Fruit fly (Drosophila melanogaster): ENCODE data around the gene CG7208.

CG7208 gene

dm6 chr3R:18199885-18200249, 14.4 kb upstream of the CG7208 start:
- TF ChIP-seq CG9705 (GFP tag; optimal IDR thresholded peaks at IDR 0.05) (no peak), Rel (GFP tag; optimal IDR thresholded peaks at IDR 0.05) (no peak), Rel (tag; optimal IDR thresholded peaks at IDR 0.05) (peak; percentile 80)

DNA sequence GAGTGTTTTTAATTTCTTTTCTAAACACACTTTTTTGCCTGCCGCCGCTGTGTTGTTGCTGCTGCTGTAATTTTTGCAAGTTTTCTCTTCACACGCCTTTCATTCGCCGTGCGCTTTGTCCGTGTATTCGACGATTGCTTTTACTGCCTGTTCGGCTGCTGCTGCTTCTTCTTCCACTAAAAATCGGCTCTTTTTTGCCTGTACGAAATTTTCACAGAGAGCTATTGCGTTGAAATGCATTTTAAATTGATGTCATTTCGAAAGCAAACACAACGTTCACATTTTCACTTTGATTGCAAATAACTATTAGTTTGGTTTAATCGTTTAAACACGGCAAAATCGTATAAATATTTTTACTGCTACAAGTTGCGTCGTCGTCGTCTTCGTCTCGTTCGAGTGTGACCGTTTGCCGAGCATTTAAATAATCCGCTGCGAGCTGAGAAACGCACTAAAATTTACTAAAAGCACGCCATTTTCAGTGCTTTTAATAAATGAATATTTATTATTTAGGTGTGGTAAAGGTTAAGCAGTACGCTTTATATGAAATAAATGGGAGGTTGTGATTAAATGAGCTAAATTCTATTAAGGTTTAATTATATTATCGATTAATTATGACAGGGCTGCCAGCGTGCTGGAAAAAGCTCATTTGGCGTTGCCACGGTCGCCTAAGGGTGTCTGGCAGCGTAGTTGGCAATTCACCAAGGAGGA, 13.8 kb upstream of the CG7208 start, which contains the start of the genes Ssdp and CG7985:
Gene Ssdp, minus strand, starts transcription at position 419 of the 708 bp plus-strand sequence.
Gene CG7985, plus strand, starts transcription at position 681 of the 708 bp plus-strand sequence.
- TF ChIP-seq usp (GFP tag; optimal IDR thresholded peaks at IDR 0.05) (no peak), Dif (GFP tag; optimal IDR thresholded peaks at IDR 0.05; ENCODE audit: partially characterized antibody) (no peak), rgr (GFP tag; optimal IDR thresholded peaks at IDR 0.05) (no peak), Mio (GFP tag; optimal IDR thresholded peaks at IDR 0.05) (no peak), Dfd (GFP tag; optimal IDR thresholded peaks at IDR 0.05) (no peak), tai (GFP tag; optimal IDR thresholded peaks at IDR 0.05) (no peak), Sp1 (GFP tag; optimal IDR thresholded peaks at IDR 0.05) (no peak), N (GFP tag; optimal IDR thresholded peaks at IDR 0.05) (no peak), Hr78 (GFP tag; optimal IDR thresholded peaks at IDR 0.05) (no peak), OdsH (GFP tag; optimal IDR thresholded peaks at IDR 0.05) (no peak), Hr83 (GFP tag; optimal IDR thresholded peaks at IDR 0.05; ENCODE audit: poor library complexity, severe bottlenecking) (no peak), sv (GFP tag; optimal IDR thresholded peaks at IDR 0.05) (no peak), Jra (GFP tag; optimal IDR thresholded peaks at IDR 0.05) (no peak), lola (GFP tag; optimal IDR thresholded peaks at IDR 0.05) (no peak), ey (GFP tag; optimal IDR thresholded peaks at IDR 0.05) (no peak), Rel (GFP tag; optimal IDR thresholded peaks at IDR 0.05) (no peak), Rel (tag; optimal IDR thresholded peaks at IDR 0.05) (no peak), Myc (optimal IDR thresholded peaks at IDR 0.05) (no peak), dmrt93B (GFP tag; optimal IDR thresholded peaks at IDR 0.05) (no peak), CG32264 (GFP tag; optimal IDR thresholded peaks at IDR 0.05) (no peak), fru (GFP tag; optimal IDR thresholded peaks at IDR 0.05) (no peak), Hnf4 (GFP tag; optimal IDR thresholded peaks at IDR 0.05) (no peak), dsf (GFP tag; optimal IDR thresholded peaks at IDR 0.05; ENCODE audit: borderline replicate concordance) (no peak), GATAd (GFP tag; optimal IDR thresholded peaks at IDR 0.05) (no peak), Abd-B (GFP tag; optimal IDR thresholded peaks at IDR 0.05) (no peak), psq (GFP tag; optimal IDR thresholded peaks at IDR 0.05) (peak; percentile 97), jim (GFP tag; optimal IDR thresholded peaks at IDR 0.05) (no peak), dl (GFP tag; optimal IDR thresholded peaks at IDR 0.05; ENCODE audit: insufficient read depth in 1 of 2, partially characterized antibody in 2 of 2) (no peak), Vsx2 (GFP tag; optimal IDR thresholded peaks at IDR 0.05; ENCODE audit: partially characterized antibody) (peak; percentile 11), foxo (GFP tag; optimal IDR thresholded peaks at IDR 0.05) (no peak), brk (GFP tag; optimal IDR thresholded peaks at IDR 0.05) (no peak), woc (GFP tag; optimal IDR thresholded peaks at IDR 0.05) (peak; percentile 2), CG9705 (GFP tag; optimal IDR thresholded peaks at IDR 0.05) (no peak), CrebA (GFP tag; optimal IDR thresholded peaks at IDR 0.05; ENCODE audit: borderline replicate concordance) (no peak), h (GFP tag; optimal IDR thresholded peaks at IDR 0.05) (peak; percentile 31), br (GFP tag; optimal IDR thresholded peaks at IDR 0.05) (peak; percentile 3), HLH106 (tag; optimal IDR thresholded peaks at IDR 0.05) (no peak), pan (optimal IDR thresholded peaks at IDR 0.05) (no peak), sage (GFP tag; optimal IDR thresholded peaks at IDR 0.05) (no peak)
